Fruit fly (Drosophila melanogaster): ENCODE results near the gene CG15362.

CG15362 gene

dm6 chr2L:1980708-1981339 is at the start of gene CG15362, which contains the start of gene CG15356:
CG15362 (plus strand) TSS chr2L:1981176.
CG15356 (minus strand) TSS chr2L:1980755.
- no peak for TF ChIP-seq EcR (GFP tag; optimal IDR thresholded peaks at IDR 0.05)
- TF ChIP-seq CG32121 (GFP tag; IDR thresholded peaks at IDR 0.05), result no peak
- no peak for TF ChIP-seq CG8159 (tag; optimal IDR thresholded peaks at IDR 0.05)
- TF ChIP-seq CG10348 (GFP tag; IDR thresholded peaks at IDR 0.05), result no peak
- TF ChIP-seq CG13204 (GFP tag; optimal IDR thresholded peaks at IDR 0.05), result no peak
- TF ChIP-seq D1 (tag; optimal IDR thresholded peaks at IDR 0.05), result no peak
- TF ChIP-seq CG8301 (tag; optimal IDR thresholded peaks at IDR 0.05), result no peak
- TF ChIP-seq CG15710 (tag; optimal IDR thresholded peaks at IDR 0.05), result no peak
- no peak for TF ChIP-seq CG34367 (tag; optimal IDR thresholded peaks at IDR 0.05)
- TF ChIP-seq CG4496 (GFP tag; IDR thresholded peaks at IDR 0.05), result peak; percentile 59; the same call in 2 of the 3 replicates
- TF ChIP-seq CG17806 (tag; optimal IDR thresholded peaks at IDR 0.05), result peak; percentile 27
- TF ChIP-seq fd96Ca (GFP tag; IDR thresholded peaks at IDR 0.05), result no peak
- no peak for TF ChIP-seq CG12605 (GFP tag; IDR thresholded peaks at IDR 0.05)

dm6 chr2L:1938004-1938403 is 43.0 kb upstream of the CG15362 start:
- TF ChIP-seq gl (tag; optimal IDR thresholded peaks at IDR 0.05) (no peak), CG8301 (tag; optimal IDR thresholded peaks at IDR 0.05) (no peak), CG12605 (GFP tag; IDR thresholded peaks at IDR 0.05) (no peak), rn (GFP tag; IDR thresholded peaks at IDR 0.05) (no peak), CG13204 (GFP tag; optimal IDR thresholded peaks at IDR 0.05) (no peak), Ets98B (GFP tag; IDR thresholded peaks at IDR 0.05) (no peak), CG15710 (tag; optimal IDR thresholded peaks at IDR 0.05) (no peak), Snoo (tag; optimal IDR thresholded peaks at IDR 0.05) (no peak), CG8159 (tag; optimal IDR thresholded peaks at IDR 0.05) (no peak), Pif1B (GFP tag; optimal IDR thresholded peaks at IDR 0.05) (no peak), CG17806 (tag; optimal IDR thresholded peaks at IDR 0.05) (no peak), CG10348 (GFP tag; IDR thresholded peaks at IDR 0.05) (no peak), CG9948 (tag; optimal IDR thresholded peaks at IDR 0.05) (no peak), Pif1A (GFP tag; optimal IDR thresholded peaks at IDR 0.05) (no peak), CG4496 (GFP tag; IDR thresholded peaks at IDR 0.05) (no peak), CG34367 (tag; optimal IDR thresholded peaks at IDR 0.05) (no peak), CG14655 (GFP tag; optimal IDR thresholded peaks at IDR 0.05) (no peak), CG32121 (GFP tag; IDR thresholded peaks at IDR 0.05) (no peak), fd96Ca (GFP tag; IDR thresholded peaks at IDR 0.05) (no peak), D1 (tag; optimal IDR thresholded peaks at IDR 0.05) (no peak)

dm6 chr2L:1944473-1945110 is 36.4 kb upstream of the CG15362 start:
- no peak for TF ChIP-seq CG13204 (GFP tag; optimal IDR thresholded peaks at IDR 0.05)

DNA sequence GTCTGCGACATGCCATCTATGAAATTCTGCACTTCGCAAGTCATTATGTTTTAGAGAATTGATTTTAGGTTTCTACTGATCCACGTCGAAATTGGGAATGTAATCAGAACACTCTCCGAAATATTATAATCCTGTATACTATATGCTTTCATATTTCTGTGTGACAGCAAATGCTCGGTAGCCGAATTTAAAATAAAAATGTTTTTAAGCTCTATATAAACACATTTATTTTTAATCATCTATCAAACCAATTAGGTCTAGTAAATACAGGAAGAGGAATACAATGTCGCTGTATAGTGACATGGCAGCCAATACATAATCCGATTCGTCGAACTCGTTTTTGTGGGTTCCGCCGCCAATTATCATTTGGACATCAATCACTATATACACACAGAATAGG is 35.4 kb upstream of the CG15362 start, which contains the start of gene CG15357:
CG15357 (minus strand) TSS at position 101 of the 400 bp plus-strand sequence.
- TF ChIP-seq CG13204 (GFP tag; optimal IDR thresholded peaks at IDR 0.05), result no peak
- TF ChIP-seq Pif1B (GFP tag; optimal IDR thresholded peaks at IDR 0.05), result no peak
- TF ChIP-seq CG17806 (tag; optimal IDR thresholded peaks at IDR 0.05), result no peak
- no peak for TF ChIP-seq EcR (GFP tag; optimal IDR thresholded peaks at IDR 0.05)
- no peak for TF ChIP-seq fd96Ca (GFP tag; IDR thresholded peaks at IDR 0.05)
- no peak for TF ChIP-seq CG4496 (GFP tag; IDR thresholded peaks at IDR 0.05)
- TF ChIP-seq D1 (tag; optimal IDR thresholded peaks at IDR 0.05), result no peak
- TF ChIP-seq CG32121 (GFP tag; IDR thresholded peaks at IDR 0.05), result no peak
- TF ChIP-seq CG12605 (GFP tag; IDR thresholded peaks at IDR 0.05), result no peak
- no peak for TF ChIP-seq CG9948 (tag; optimal IDR thresholded peaks at IDR 0.05)
- TF ChIP-seq rn (GFP tag; IDR thresholded peaks at IDR 0.05), result no peak
- TF ChIP-seq Snoo (tag; optimal IDR thresholded peaks at IDR 0.05), result no peak
- no peak for TF ChIP-seq Pif1A (GFP tag; optimal IDR thresholded peaks at IDR 0.05)
- no peak for TF ChIP-seq CG8159 (tag; optimal IDR thresholded peaks at IDR 0.05)
- no peak for TF ChIP-seq gl (tag; optimal IDR thresholded peaks at IDR 0.05)
- TF ChIP-seq CG15710 (tag; optimal IDR thresholded peaks at IDR 0.05), result no peak
- TF ChIP-seq CG34367 (tag; optimal IDR thresholded peaks at IDR 0.05), result no peak

dm6 chr2L:1946628-1947027 is 34.3 kb upstream of the CG15362 start, which contains the start of gene CG33673:
CG33673 (minus strand) TSS chr2L:1946728.
- no peak for TF ChIP-seq CG8301 (tag; optimal IDR thresholded peaks at IDR 0.05)
- no peak for TF ChIP-seq CG14655 (GFP tag; optimal IDR thresholded peaks at IDR 0.05)
- TF ChIP-seq CG13204 (GFP tag; optimal IDR thresholded peaks at IDR 0.05), result no peak
- no peak for TF ChIP-seq fd96Ca (GFP tag; IDR thresholded peaks at IDR 0.05)
- no peak for TF ChIP-seq CG4496 (GFP tag; IDR thresholded peaks at IDR 0.05)

DNA sequence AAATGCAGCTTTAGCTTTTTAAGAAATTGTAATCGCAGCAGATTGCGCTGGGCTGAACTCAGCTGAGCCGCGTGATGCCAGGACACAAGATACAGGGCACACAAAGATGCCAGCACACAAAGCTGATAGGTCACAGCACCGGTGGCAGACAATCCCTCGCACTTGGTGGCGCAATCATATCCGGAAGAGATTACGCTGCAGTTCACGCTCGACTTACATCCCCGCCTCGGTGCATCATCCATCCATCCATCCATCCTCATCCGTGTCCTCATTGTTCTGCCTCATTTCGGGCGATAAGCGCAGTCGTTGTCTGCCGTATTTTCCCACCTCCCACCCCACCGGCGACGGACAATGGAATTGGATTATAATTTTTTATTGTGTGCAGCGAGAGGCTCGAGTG is 33.0 kb upstream of the CG15362 start:
- TF ChIP-seq CG15710 (tag; optimal IDR thresholded peaks at IDR 0.05) (no peak), fd96Ca (GFP tag; IDR thresholded peaks at IDR 0.05) (no peak)

- no peak for TF ChIP-seq CG17806 (tag; optimal IDR thresholded peaks at IDR 0.05)
These were observed 26.4 kb upstream of the CG15362 start for dm6 chr2L:1954541-1954940.

Measured in whole organism, pupa.